Worm (Caenorhabditis elegans): Measurements from ENCODE around the gene Y54G2A.32.

Y54G2A.32 gene

DNA sequence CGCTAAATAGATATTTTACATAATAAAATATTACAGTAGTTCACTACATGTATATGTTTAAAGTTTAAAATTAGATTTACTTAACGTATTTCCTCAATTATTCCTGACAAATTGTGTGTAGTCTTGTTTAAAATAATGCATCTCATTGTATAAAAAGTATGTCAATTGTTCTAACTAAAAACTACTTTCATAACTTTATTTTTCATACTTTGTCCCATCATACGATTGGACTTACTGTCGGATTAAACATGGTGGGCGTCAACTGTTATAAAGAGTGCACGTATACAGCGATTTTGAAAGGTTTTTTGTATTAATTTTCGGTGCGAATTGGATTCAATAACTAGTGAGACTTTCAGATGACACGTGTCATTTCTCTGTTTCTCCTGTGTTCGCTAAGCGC is at the start of gene Y54G2A.32:
TSS of gene Y54G2A.32 (plus strand) at position 301 of the 400 bp plus-strand sequence.
- no peak for TF ChIP-seq tbx-2 (tag; optimal IDR thresholded peaks at IDR 0.05)
- no peak for TF ChIP-seq dve-1 (tag; optimal IDR thresholded peaks at IDR 0.05)
- no peak for TF ChIP-seq hlh-6 (tag; optimal IDR thresholded peaks at IDR 0.05)
- TF ChIP-seq zip-5 (tag; optimal IDR thresholded peaks at IDR 0.05), result no peak
- TF ChIP-seq pha-4 (tag; optimal IDR thresholded peaks at IDR 0.05), result no peak
- no peak for TF ChIP-seq ceh-22 (tag; optimal IDR thresholded peaks at IDR 0.05)
- TF ChIP-seq elt-2 (tag; optimal IDR thresholded peaks at IDR 0.05), result no peak
- no peak for TF ChIP-seq pax-1 (tag; optimal IDR thresholded peaks at IDR 0.05)
- TF ChIP-seq nhr-11 (tag; optimal IDR thresholded peaks at IDR 0.05), result no peak
- TF ChIP-seq ceh-19 (GFP tag; optimal IDR thresholded peaks at IDR 0.05), result no peak
- no peak for TF ChIP-seq ceh-31 (tag; optimal IDR thresholded peaks at IDR 0.05)
- no peak for TF ChIP-seq fax-1 (tag; optimal IDR thresholded peaks at IDR 0.05)
- no peak for TF ChIP-seq unc-3 (GFP tag; conservative IDR thresholded peaks at IDR 0.05)
- no peak for TF ChIP-seq unc-3 (tag; optimal IDR thresholded peaks at IDR 0.05)
- TF ChIP-seq syd-9 (tag; optimal IDR thresholded peaks at IDR 0.05), result no peak
- no peak for TF ChIP-seq odd-2 (tag; optimal IDR thresholded peaks at IDR 0.05)

DNA sequence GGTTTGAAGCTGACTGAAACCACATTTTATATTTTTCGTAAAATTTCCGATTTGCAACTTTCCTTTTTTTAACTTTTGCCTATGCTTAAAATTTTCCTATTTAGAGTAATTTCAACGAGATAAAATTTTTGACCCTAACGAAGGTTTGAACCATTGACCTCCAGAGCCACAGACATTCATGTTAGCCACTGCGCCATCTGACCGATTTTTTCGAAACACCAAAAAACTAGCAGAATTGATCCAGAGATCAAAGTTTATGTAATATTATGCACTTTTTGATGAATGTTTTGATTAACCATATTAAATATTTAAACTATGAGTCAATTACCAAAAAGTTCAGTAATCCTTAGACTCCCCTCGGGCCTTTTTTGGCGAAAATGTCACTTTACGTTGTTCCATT is 45.7 kb upstream of the Y54G2A.32 start:
- TF ChIP-seq ama-1 (optimal IDR thresholded peaks at IDR 0.05) (no peak), ceh-14 (tag; optimal IDR thresholded peaks at IDR 0.05) (no peak), unc-55 (GFP tag; optimal IDR thresholded peaks at IDR 0.05) (no peak), mec-3 (tag; optimal IDR thresholded peaks at IDR 0.05; ENCODE audit: borderline replicate concordance) (no peak), pat-9 (tag; optimal IDR thresholded peaks at IDR 0.05) (no peak), hlh-13 (GFP tag; optimal IDR thresholded peaks at IDR 0.05) (no peak), eyg-1 (tag; optimal IDR thresholded peaks at IDR 0.05) (no peak), ceh-18 (tag; optimal IDR thresholded peaks at IDR 0.05) (no peak), sdc-2 (tag; optimal IDR thresholded peaks at IDR 0.05) (no peak), ceh-24 (tag; optimal IDR thresholded peaks at IDR 0.05) (no peak)

DNA sequence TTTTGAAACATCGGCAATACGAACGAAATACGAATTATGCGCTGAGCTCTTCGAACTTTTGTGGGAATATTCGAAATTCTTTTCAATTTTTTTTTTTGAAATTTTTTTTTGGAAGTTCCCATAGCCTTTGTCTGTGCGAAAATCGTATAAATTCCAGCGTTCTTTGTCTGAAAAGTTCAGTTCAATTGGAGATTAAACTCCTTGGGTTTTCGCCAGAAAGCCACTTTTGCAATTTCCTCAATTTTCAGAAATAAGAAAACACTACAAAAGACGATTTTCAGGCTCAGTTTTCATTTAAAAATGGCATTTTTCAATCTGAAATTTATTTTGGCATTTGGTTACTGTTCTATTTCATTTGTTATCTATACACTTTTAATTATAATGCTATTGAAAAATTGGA is 44.6 kb upstream of the Y54G2A.32 start, which contains the start of gene Y54G2A.38:
TSS of gene Y54G2A.38 (plus strand) at position 301 of the 400 bp plus-strand sequence.
- TF ChIP-seq pqm-1 (tag; optimal IDR thresholded peaks at IDR 0.05), result no peak
- no peak for TF ChIP-seq sox-2 (GFP tag; IDR thresholded peaks at IDR 0.05)
- TF ChIP-seq ama-1 (optimal IDR thresholded peaks at IDR 0.05), result no peak
- no peak for TF ChIP-seq hlh-8 (tag; optimal IDR thresholded peaks at IDR 0.05)
- TF ChIP-seq lim-6 (tag; optimal IDR thresholded peaks at IDR 0.05), result no peak
- no peak for TF ChIP-seq gmeb-2 (tag; optimal IDR thresholded peaks at IDR 0.05)
- no peak for TF ChIP-seq C08G9.2 (tag; optimal IDR thresholded peaks at IDR 0.05)
- no peak for TF ChIP-seq lin-11 (tag; optimal IDR thresholded peaks at IDR 0.05)
- TF ChIP-seq elt-4 (tag; optimal IDR thresholded peaks at IDR 0.05), result no peak
- TF ChIP-seq ceh-48 (tag; optimal IDR thresholded peaks at IDR 0.05), result no peak

DNA sequence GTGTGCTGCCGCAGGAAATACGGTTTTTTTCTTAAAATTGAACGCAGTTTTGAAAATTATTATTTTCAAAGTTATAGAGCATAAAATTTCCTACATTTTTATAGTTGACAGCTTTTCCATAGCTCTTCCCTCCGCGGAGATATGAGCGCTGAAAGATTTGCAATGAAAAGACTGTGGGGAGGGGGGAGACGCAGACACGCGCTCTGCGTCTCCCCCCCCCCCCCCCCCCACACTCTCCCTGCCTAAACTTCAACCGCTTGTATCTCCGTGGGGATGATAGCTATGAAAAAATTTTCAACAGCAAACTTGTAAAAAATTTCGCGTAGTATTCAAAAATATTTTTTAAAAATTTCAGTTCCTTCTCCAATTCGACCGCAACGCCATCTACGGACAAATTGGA is 42.3 kb upstream of the Y54G2A.32 start:
- no peak for TF ChIP-seq ceh-34 (tag; optimal IDR thresholded peaks at IDR 0.05)
- no peak for TF ChIP-seq nhr-232 (tag; optimal IDR thresholded peaks at IDR 0.05)
- TF ChIP-seq ceh-9 (tag; optimal IDR thresholded peaks at IDR 0.05), result no peak
- TF ChIP-seq tbx-2 (tag; optimal IDR thresholded peaks at IDR 0.05), result no peak
- TF ChIP-seq sox-4 (tag; optimal IDR thresholded peaks at IDR 0.05), result no peak
- no peak for TF ChIP-seq nfya-1 (tag; optimal IDR thresholded peaks at IDR 0.05)
- TF ChIP-seq rnt-1 (tag; optimal IDR thresholded peaks at IDR 0.05), result no peak
- no peak for TF ChIP-seq dmd-4 (tag; optimal IDR thresholded peaks at IDR 0.05; ENCODE audit: borderline replicate concordance)
- TF ChIP-seq ref-2 (tag; optimal IDR thresholded peaks at IDR 0.05), result no peak
